Fruit fly (Drosophila melanogaster) whole organism, embryonic: ENCODE measurements around the gene CG14085.

ENCODE experiments used
- Ada2b ChIP-seq: fragments of 200-800 bp; sonication (Bioruptor generic); IDR thresholded peaks from 2 replicates; pipeline ENCODE4 v1.3.6; 2022; ENCODE audit warnings: missing biosample characterization, missing genetic modification characterization
- BEAF-32 ChIP-seq: fragments of 200-800 bp; sonication (Bioruptor generic); optimal IDR thresholded peaks from 3 replicates; lab custom pipeline; 2017; ENCODE audit warnings: missing biosample characterization, missing genetic modification characterization, mild to moderate bottlenecking, moderate library complexity, missing genetic modification reagents
- Bdp1 ChIP-seq: fragments of 200-800 bp; sonication (Bioruptor generic); optimal IDR thresholded peaks from 3 replicates; lab custom pipeline; 2016; ENCODE audit warnings: missing biosample characterization, missing genetic modification characterization
- CG10321 ChIP-seq: fragments of 200-800 bp; sonication (Bioruptor generic); IDR thresholded peaks from 2 replicates; pipeline ENCODE4 v1.3.6; 2022; ENCODE audit warnings: missing biosample characterization, missing genetic modification characterization
- CG11695 ChIP-seq: fragments of 200-800 bp; sonication (Bioruptor generic); IDR thresholded peaks from 3 replicates; pipeline ENCODE4 v1.3.6; 2022; ENCODE audit warnings: missing biosample characterization, missing genetic modification characterization
- CG12071 ChIP-seq: fragments of 200-800 bp; sonication (Bioruptor generic); optimal IDR thresholded peaks from 3 replicates; lab custom pipeline; 2018; ENCODE audit warnings: missing biosample characterization, mild to moderate bottlenecking, missing genetic modification characterization
- CG12104 ChIP-seq: fragments of 200-800 bp; sonication (Bioruptor generic); optimal IDR thresholded peaks from 3 replicates; lab custom pipeline; 2016; ENCODE audit warnings: missing biosample characterization, missing genetic modification characterization
- CG12942 ChIP-seq: fragments of 200-800 bp; sonication (Bioruptor generic); optimal IDR thresholded peaks from 3 replicates; lab custom pipeline; 2016; ENCODE audit warnings: missing biosample characterization, missing genetic modification characterization
- CG13287 ChIP-seq: fragments of 200-800 bp; sonication (Bioruptor generic); IDR thresholded peaks from 2 replicates; pipeline ENCODE4 v1.3.6; 2022; ENCODE audit warnings: missing biosample characterization, missing genetic modification characterization; ENCODE audit not compliant: partially characterized antibody
- CG18599 ChIP-seq: fragments of 200-800 bp; sonication (Bioruptor generic); optimal IDR thresholded peaks from 3 replicates; lab custom pipeline; 2017; ENCODE audit warnings: missing biosample characterization, missing genetic modification characterization, mild to moderate bottlenecking, moderate library complexity, missing genetic modification reagents
- CG2116 ChIP-seq: fragments of 200-800 bp; sonication (Bioruptor generic); optimal IDR thresholded peaks from 3 replicates; lab custom pipeline; 2018; ENCODE audit warnings: missing biosample characterization, mild to moderate bottlenecking, missing genetic modification characterization
- CG2202 ChIP-seq: fragments of 200-800 bp; sonication (Bioruptor generic); optimal IDR thresholded peaks from 2 replicates; lab custom pipeline; 2018; ENCODE audit warnings: missing biosample characterization, mild to moderate bottlenecking, missing genetic modification characterization
- CG2889 ChIP-seq: fragments of 200-800 bp; sonication (Bioruptor generic); IDR thresholded peaks from 3 replicates; pipeline ENCODE4 v1.3.6; 2022; ENCODE audit warnings: missing biosample characterization, missing genetic modification characterization
- CG31365 ChIP-seq: fragments of 200-800 bp; sonication (Bioruptor generic); optimal IDR thresholded peaks from 2 replicates; lab custom pipeline; 2018; ENCODE audit warnings: missing biosample characterization, mild to moderate bottlenecking, missing genetic modification characterization
- CG42726 ChIP-seq: fragments of 200-800 bp; sonication (Bioruptor generic); IDR thresholded peaks from 2 replicates; pipeline ENCODE4 v1.3.6; 2022; ENCODE audit warnings: missing biosample characterization, missing genetic modification characterization; ENCODE audit not compliant: partially characterized antibody
- CG4617 ChIP-seq: fragments of 200-800 bp; sonication (Bioruptor generic); optimal IDR thresholded peaks from 3 replicates; lab custom pipeline; 2016; ENCODE audit warnings: missing biosample characterization, missing genetic modification characterization, borderline replicate concordance
- CG6683 ChIP-seq: fragments of 200-800 bp; sonication (Bioruptor generic); optimal IDR thresholded peaks from 2 replicates; lab custom pipeline; 2017; ENCODE audit warnings: missing biosample characterization, mild to moderate bottlenecking, missing genetic modification characterization, missing genetic modification reagents
- CG6813 ChIP-seq: fragments of 200-800 bp; sonication (Bioruptor generic); optimal IDR thresholded peaks from 2 replicates; lab custom pipeline; 2017; ENCODE audit warnings: missing biosample characterization, missing genetic modification characterization, mild to moderate bottlenecking, moderate library complexity, missing genetic modification reagents
- CG7556 ChIP-seq: fragments of 200-800 bp; sonication (Bioruptor generic); optimal IDR thresholded peaks from 2 replicates; lab custom pipeline; 2017; ENCODE audit warnings: missing biosample characterization, mild to moderate bottlenecking, missing genetic modification characterization
- CG7786 ChIP-seq: fragments of 200-800 bp; sonication (Bioruptor generic); optimal IDR thresholded peaks from 2 replicates; lab custom pipeline; 2016; ENCODE audit warnings: missing biosample characterization, missing genetic modification characterization
- CG9876 ChIP-seq: fragments of 200-800 bp; sonication (Bioruptor generic); optimal IDR thresholded peaks from 2 replicates; lab custom pipeline; 2016; ENCODE audit warnings: missing biosample characterization, missing genetic modification characterization
- Fer1 ChIP-seq: fragments of 200-800 bp; sonication (Bioruptor generic); optimal IDR thresholded peaks from 2 replicates; lab custom pipeline; 2017; ENCODE audit warnings: missing biosample characterization, mild to moderate bottlenecking, missing genetic modification characterization
- HmgZ ChIP-seq: fragments of 200-800 bp; sonication (Bioruptor generic); optimal IDR thresholded peaks from 2 replicates; lab custom pipeline; 2018; ENCODE audit warnings: missing biosample characterization, mild to moderate bottlenecking, missing genetic modification characterization
- Hmr ChIP-seq: fragments of 200-800 bp; sonication (Bioruptor generic); optimal IDR thresholded peaks from 3 replicates; lab custom pipeline; 2017; ENCODE audit warnings: mild to moderate bottlenecking, missing biosample characterization, missing genetic modification reagents, missing genetic modification characterization
- Hr51 ChIP-seq, 2 experiments: fragments of 200-800 bp; sonication (Bioruptor generic); optimal IDR thresholded peaks; 2 replicates in 1 of 2; 3 replicates in 1 of 2; lab custom pipeline; 2016 to 2018; ENCODE audit warnings: missing biosample characterization in 2 of 2, missing genetic modification characterization in 2 of 2, mild to moderate bottlenecking in 1 of 2, moderate library complexity in 1 of 2
- Med ChIP-seq: fragments of 200-800 bp; sonication (Bioruptor generic); peaks from one replicate; lab custom pipeline; 2016; ENCODE audit warnings: missing biosample characterization, missing genetic modification characterization, mild to moderate bottlenecking, inconsistent platforms, moderate library complexity
- NC2α ChIP-seq: fragments of 200-800 bp; sonication (Bioruptor generic); optimal IDR thresholded peaks from 2 replicates; lab custom pipeline; 2016; ENCODE audit warnings: missing biosample characterization, missing genetic modification characterization
- Oli ChIP-seq: fragments of 200-800 bp; sonication (Bioruptor generic); optimal IDR thresholded peaks from 2 replicates; lab custom pipeline; 2018; ENCODE audit warnings: missing biosample characterization, mild to moderate bottlenecking, missing genetic modification characterization, moderate library complexity
- Opbp ChIP-seq: fragments of 200-800 bp; sonication (Bioruptor generic); IDR thresholded peaks from 3 replicates; pipeline ENCODE4 v1.3.6; 2022; ENCODE audit warnings: missing biosample characterization, missing genetic modification characterization; ENCODE audit not compliant: partially characterized antibody
- Sry-δ ChIP-seq: fragments of 200-800 bp; sonication (Bioruptor generic); optimal IDR thresholded peaks from 2 replicates; lab custom pipeline; 2016; ENCODE audit warnings: missing biosample characterization, missing genetic modification characterization
- TFAM ChIP-seq: fragments of 200-800 bp; sonication (Bioruptor generic); optimal IDR thresholded peaks from 2 replicates; lab custom pipeline; 2017; ENCODE audit warnings: missing biosample characterization, missing genetic modification characterization, inconsistent platforms
- Vsx1 ChIP-seq: fragments of 200-800 bp; sonication (Bioruptor generic); optimal IDR thresholded peaks from 2 replicates; lab custom pipeline; 2017; ENCODE audit warnings: missing biosample characterization, mild to moderate bottlenecking, missing genetic modification characterization, missing genetic modification reagents
- ara ChIP-seq: fragments of 200-800 bp; sonication (Bioruptor generic); IDR thresholded peaks from 2 replicates; pipeline ENCODE4 v1.3.6; 2022; ENCODE audit warnings: missing biosample characterization, missing genetic modification characterization
- crol ChIP-seq: fragments of 200-800 bp; sonication (Bioruptor generic); IDR thresholded peaks from 2 replicates; pipeline ENCODE4 v1.3.6; 2022; ENCODE audit warnings: missing biosample characterization, missing genetic modification characterization
- dan ChIP-seq: fragments of 200-800 bp; sonication (Bioruptor generic); IDR thresholded peaks from 2 replicates; pipeline ENCODE4 v1.3.6; 2022; ENCODE audit warnings: missing biosample characterization, missing genetic modification characterization
- dmrt11E ChIP-seq: fragments of 200-800 bp; sonication (Bioruptor generic); optimal IDR thresholded peaks from 3 replicates; lab custom pipeline; 2018; ENCODE audit warnings: missing biosample characterization, mild to moderate bottlenecking, missing genetic modification characterization, moderate library complexity
- en ChIP-seq: fragments of 200-800 bp; sonication (Bioruptor generic); optimal IDR thresholded peaks from 2 replicates; lab custom pipeline; 2016; ENCODE audit warnings: missing biosample characterization, missing genetic modification characterization
- exex ChIP-seq: fragments of 200-800 bp; sonication (Bioruptor generic); optimal IDR thresholded peaks from 4 replicates; lab custom pipeline; 2018; ENCODE audit warnings: missing biosample characterization, mild to moderate bottlenecking, missing genetic modification characterization, moderate library complexity
- fd3F ChIP-seq: fragments of 200-800 bp; sonication (Bioruptor generic); optimal IDR thresholded peaks from 2 replicates; lab custom pipeline; 2018; ENCODE audit warnings: missing biosample characterization, mild to moderate bottlenecking, missing genetic modification characterization, moderate library complexity
- fru ChIP-seq: fragments of >200 bp; optimal IDR thresholded peaks from 2 replicates; lab custom pipeline; 2017
- h ChIP-seq: fragments of >200 bp; optimal IDR thresholded peaks from 2 replicates; lab custom pipeline; 2017
- hb ChIP-seq: fragments of 200-800 bp; sonication (Bioruptor generic); IDR thresholded peaks from 3 replicates; pipeline ENCODE4 v1.3.6; 2022; ENCODE audit warnings: missing biosample characterization, missing genetic modification characterization; ENCODE audit not compliant: partially characterized antibody
- insv ChIP-seq, 2 experiments: fragments of 200-800 bp; sonication (Bioruptor generic); optimal IDR thresholded peaks; 3 replicates each; lab custom pipeline; 2016 to 2018; ENCODE audit warnings: missing biosample characterization in 2 of 2, missing genetic modification characterization in 2 of 2
- kni ChIP-seq: fragments of 200-800 bp; sonication (Bioruptor generic); optimal IDR thresholded peaks from 3 replicates; lab custom pipeline; 2017; ENCODE audit warnings: mild to moderate bottlenecking, missing biosample characterization, missing genetic modification reagents, missing genetic modification characterization
- mam ChIP-seq: fragments of 200-800 bp; sonication (Bioruptor generic); optimal IDR thresholded peaks from 3 replicates; lab custom pipeline; 2016; ENCODE audit warnings: missing biosample characterization, missing genetic modification characterization
- nerfin-1 ChIP-seq: fragments of 200-800 bp; sonication (Bioruptor generic); optimal IDR thresholded peaks from 3 replicates; lab custom pipeline; 2019; ENCODE audit warnings: missing biosample characterization, mild to moderate bottlenecking, missing genetic modification characterization, moderate library complexity
- pzg ChIP-seq: fragments of 200-800 bp; sonication (Bioruptor generic); optimal IDR thresholded peaks from 3 replicates; lab custom pipeline; 2018; ENCODE audit warnings: missing biosample characterization, mild to moderate bottlenecking, missing genetic modification characterization, moderate library complexity
- seq ChIP-seq: fragments of 200-800 bp; sonication (Bioruptor generic); IDR thresholded peaks from 2 replicates; pipeline ENCODE4 v1.3.6; 2022; ENCODE audit warnings: missing biosample characterization, missing genetic modification characterization
- slbo ChIP-seq: fragments of 200-800 bp; sonication (Bioruptor generic); IDR thresholded peaks from 2 replicates; pipeline ENCODE4 v1.3.6; 2022; ENCODE audit warnings: missing biosample characterization, missing genetic modification characterization
- sug ChIP-seq: fragments of 200-800 bp; optimal IDR thresholded peaks from 2 replicates; lab custom pipeline; 2019; ENCODE audit warnings: missing biosample characterization, mild to moderate bottlenecking, missing genetic modification characterization, moderate library complexity
- wdn ChIP-seq: fragments of 200-800 bp; sonication (Bioruptor generic); IDR thresholded peaks from 2 replicates; pipeline ENCODE4 v1.3.6; 2022; ENCODE audit warnings: missing biosample characterization, missing genetic modification characterization
- yki ChIP-seq: fragments of >200 bp; optimal IDR thresholded peaks from 3 replicates; lab custom pipeline; 2018

The CG14085 gene

DNA sequence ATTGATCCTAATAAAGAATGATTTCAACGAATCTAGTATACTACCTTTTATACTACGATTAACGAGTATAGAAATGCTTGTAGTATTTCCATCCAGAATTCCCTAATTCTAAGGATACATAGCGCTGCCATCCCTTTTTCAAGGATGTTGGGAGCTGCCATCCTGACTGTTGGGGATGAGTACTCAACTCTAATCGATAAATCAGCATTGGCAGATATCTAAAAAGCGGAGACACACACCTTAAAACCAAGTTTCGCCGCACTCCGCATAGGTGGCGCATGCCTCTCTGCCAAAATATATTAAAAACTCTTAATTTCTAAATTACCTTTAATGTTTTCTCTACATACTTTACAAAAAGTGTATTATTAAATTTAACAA lies 25.1 kb downstream of the CG14085 start, which contains the start of gene fal (continued):
- TF ChIP-seq CG31365 (tag; lab: Kevin White, UChicago) (no peak), CG7786 (GFP tag; lab: Kevin White, UChicago) (no peak), CG12071 (GFP tag; lab: Kevin White, UChicago) (no peak), sug (tag; lab: Kevin White, UChicago) (no peak), yki (lab: Kevin White, UChicago) (no peak), CG12942 (no peak), Opbp (GFP tag; lab: Robert Waterston, UW) (peak; percentile 66; the same call in 2 of the 3 replicates), nerfin-1 (no peak), CG6813 (no peak), kni (no peak), mam (GFP tag; lab: Kevin White, UChicago) (peak; percentile 7), CG11695 (GFP tag; lab: Robert Waterston, UW) (no peak), Hmr (GFP tag; lab: Kevin White, UChicago) (peak; percentile 62), BEAF-32 (GFP tag; lab: Kevin White, UChicago) (peak; percentile 70), en (no peak), ara (GFP tag; lab: Robert Waterston, UW) (no peak), Ada2b (GFP tag; lab: Robert Waterston, UW) (no peak), TFAM (GFP tag; lab: Kevin White, UChicago) (no peak), CG12104 (GFP tag; lab: Kevin White, UChicago) (no peak), CG4617 (GFP tag; lab: Kevin White, UChicago) (no peak), seq (GFP tag; lab: Robert Waterston, UW) (no peak), dan (GFP tag; lab: Robert Waterston, UW) (no peak), CG2202 (tag; lab: Kevin White, UChicago) (no peak), CG2116 (GFP tag; lab: Kevin White, UChicago) (peak; percentile 77), Sry-δ (GFP tag; lab: Kevin White, UChicago) (peak; percentile 90), Bdp1 (no peak), CG18599 (GFP tag; lab: Kevin White, UChicago) (no peak), Med (GFP tag; lab: Kevin White, UChicago) (no peak), NC2α (GFP tag; lab: Kevin White, UChicago) (no peak), CG2889 (GFP tag; lab: Robert Waterston, UW) (no peak), fru (lab: Kevin White, UChicago) (no peak), CG6683 (GFP tag; lab: Kevin White, UChicago) (no peak), HmgZ (no peak), h (lab: Kevin White, UChicago) (no peak), slbo (GFP tag; lab: Robert Waterston, UW) (no peak; the same call in 1 of the 2 replicates), fd3F (GFP tag; lab: Kevin White, UChicago) (no peak), CG10321 (GFP tag; lab: Robert Waterston, UW) (no peak; the same call in 1 of the 2 replicates), CG42726 (GFP tag; lab: Robert Waterston, UW) (peak; percentile 59; the same call in 1 of the 2 replicates), wdn (GFP tag; lab: Robert Waterston, UW) (no peak), Vsx1 (no peak), Fer1 (GFP tag; lab: Kevin White, UChicago) (no peak), hb (GFP tag; lab: Robert Waterston, UW) (no peak), Hr51 (GFP tag; optimal IDR thresholded peaks at IDR 0.05; lab: Kevin White, UChicago) (no peak), dmrt11E (tag; lab: Kevin White, UChicago) (no peak), pzg (GFP tag; lab: Kevin White, UChicago) (peak; percentile 72), exex (tag; lab: Kevin White, UChicago) (no peak), Oli (no peak), CG7556 (GFP tag; lab: Kevin White, UChicago) (no peak), CG13287 (GFP tag; lab: Robert Waterston, UW) (peak; percentile 67), crol (GFP tag; lab: Robert Waterston, UW) (no peak), insv (GFP tag; optimal IDR thresholded peaks at IDR 0.05; lab: Kevin White, UChicago) (no peak), CG9876 (GFP tag; lab: Kevin White, UChicago) (no peak)
